Fruit fly (Drosophila melanogaster) whole organism, adult: Measurements from ENCODE around the gene CG12541.

ENCODE experiments used
- CG1620 ChIP-seq: fragments of 200-800 bp; sonication (Bioruptor generic); optimal IDR thresholded peaks from 2 replicates; lab custom pipeline; 2016; ENCODE audit warnings: missing biosample characterization, missing genetic modification characterization
- CG5204 ChIP-seq: fragments of 200-800 bp; sonication (Bioruptor generic); optimal IDR thresholded peaks from 2 replicates; lab custom pipeline; 2016; ENCODE audit warnings: missing biosample characterization, missing genetic modification characterization
- Crg-1 ChIP-seq: fragments of 200-800 bp; sonication (Bioruptor generic); optimal IDR thresholded peaks from 2 replicates; lab custom pipeline; 2016; ENCODE audit warnings: missing biosample characterization, missing genetic modification characterization
- bab1 ChIP-seq: fragments of 200-800 bp; sonication (Bioruptor generic); optimal IDR thresholded peaks from 3 replicates; lab custom pipeline; 2019; ENCODE audit warnings: missing biosample characterization, mild to moderate bottlenecking, missing genetic modification characterization, moderate library complexity
- cic ChIP-seq: fragments of 200-800 bp; sonication (Bioruptor generic); optimal IDR thresholded peaks from 2 replicates; lab custom pipeline; 2017; ENCODE audit warnings: missing biosample characterization, mild to moderate bottlenecking, missing genetic modification characterization, moderate library complexity
- kay ChIP-seq: fragments of 200-800 bp; sonication (Bioruptor generic); peaks from one replicate; lab custom pipeline; 2016; ENCODE audit warnings: missing biosample characterization, missing genetic modification characterization, borderline replicate concordance
- toe ChIP-seq: fragments of 200-800 bp; sonication (Bioruptor generic); optimal IDR thresholded peaks from 2 replicates; lab custom pipeline; 2016; ENCODE audit warnings: missing biosample characterization, missing genetic modification characterization

dm6 chrX:6985980-6986827, 79.6 kb downstream of the CG12541 start, which contains the start of gene bou:
- TF ChIP-seq kay (GFP tag; lab: Kevin White, UChicago) (no peak), bab1 (GFP tag; lab: Kevin White, UChicago) (no peak), toe (GFP tag; lab: Kevin White, UChicago) (no peak), Crg-1 (GFP tag; lab: Kevin White, UChicago) (no peak), cic (no peak), CG1620 (GFP tag; lab: Kevin White, UChicago) (no peak), CG5204 (GFP tag; lab: Kevin White, UChicago) (no peak)
